In genomic region chrII:5336660-5337494, ce11 we compare ENCODE assay signal across 5 worm cellular contexts.
A peak's percentile ranks its signal among the peaks of the same experiment; 100 is the strongest.
TF ChIP-seq lines count a peak whose summit lies in the region.

No protein-coding gene starts in this region.

TF ChIP-seq in whole organism, L1 larva, 84 proteins besides CTCF, POLR2A, EP300 and RAD21 (continues in another document):
- TF ChIP-seq egl-27 (tag; optimal IDR thresholded peaks at IDR 0.05; lab: Kevin White, UChicago) (no peak), alr-1 (tag; optimal IDR thresholded peaks at IDR 0.05; lab: Kevin White, UChicago; ENCODE audit: borderline replicate concordance) (no peak), nhr-237 (tag; optimal IDR thresholded peaks at IDR 0.05; lab: Kevin White, UChicago) (peak; percentile 10), aha-1 (tag; optimal IDR thresholded peaks at IDR 0.05; lab: Kevin White, UChicago) (no peak), nhr-84 (tag; optimal IDR thresholded peaks at IDR 0.05; lab: Kevin White, UChicago) (no peak), hpl-2 (GFP tag; optimal IDR thresholded peaks at IDR 0.05; lab: Kevin White, UChicago) (no peak), dsc-1 (tag; optimal IDR thresholded peaks at IDR 0.05; lab: Kevin White, UChicago) (peak; percentile 46), snu-23 (GFP tag; optimal IDR thresholded peaks at IDR 0.05; lab: Kevin White, UChicago) (peak; percentile 85), C34B4.2 (tag; optimal IDR thresholded peaks at IDR 0.05; lab: Kevin White, UChicago) (no peak), lin-39 (tag; optimal IDR thresholded peaks at IDR 0.05; lab: Kevin White, UChicago) (peak; percentile 20), sox-4 (tag; optimal IDR thresholded peaks at IDR 0.05; lab: Kevin White, UChicago) (no peak), nhr-20 (tag; optimal IDR thresholded peaks at IDR 0.05; lab: Kevin White, UChicago) (peak; percentile 85), elt-3 (tag; optimal IDR thresholded peaks at IDR 0.05; lab: Kevin White, UChicago) (peak in 2 of 6 experiments; percentile 12 to 55), sptf-1 (tag; optimal IDR thresholded peaks at IDR 0.05; lab: Kevin White, UChicago) (no peak), lin-13 (GFP tag; optimal IDR thresholded peaks at IDR 0.05; lab: Kevin White, UChicago) (no peak), mep-1 (tag; optimal IDR thresholded peaks at IDR 0.05; lab: Kevin White, UChicago) (peak; percentile 80), hlh-17 (GFP tag; optimal IDR thresholded peaks at IDR 0.05; lab: Kevin White, UChicago; ENCODE audit: borderline replicate concordance) (no peak), lin-14 (GFP tag; optimal IDR thresholded peaks at IDR 0.05; lab: Kevin White, UChicago) (peak; percentile 92)

TF ChIP-seq in whole organism, L3 larva, 47 proteins besides CTCF, POLR2A, EP300 and RAD21 (continues in another document):
- peak; percentile 69 for TF ChIP-seq nhr-76 (tag; optimal IDR thresholded peaks at IDR 0.05; lab: Kevin White, UChicago)
- peak; percentile 59 for TF ChIP-seq snpc-4 (tag; optimal IDR thresholded peaks at IDR 0.05; lab: Kevin White, UChicago)
- TF ChIP-seq ZK546.5 (tag; optimal IDR thresholded peaks at IDR 0.05; lab: Kevin White, UChicago), result no peak
- peak; percentile 81 for TF ChIP-seq nfya-1 (tag; optimal IDR thresholded peaks at IDR 0.05; lab: Kevin White, UChicago; ENCODE audit: insufficient read depth)
- TF ChIP-seq R02D3.7 (tag; optimal IDR thresholded peaks at IDR 0.05; lab: Kevin White, UChicago), result no peak
- TF ChIP-seq pqm-1 (tag; optimal IDR thresholded peaks at IDR 0.05; lab: Kevin White, UChicago), result peak; percentile 9
- peak; percentile 39 for TF ChIP-seq nhr-11 (tag; optimal IDR thresholded peaks at IDR 0.05; lab: Kevin White, UChicago)
- TF ChIP-seq lin-39 (tag; optimal IDR thresholded peaks at IDR 0.05; lab: Kevin White, UChicago), result peak; percentile 45
- peak; percentile 97 for TF ChIP-seq jun-1 (tag; optimal IDR thresholded peaks at IDR 0.05; lab: Kevin White, UChicago)
- peak; percentile 98 for TF ChIP-seq pha-4 (tag; optimal IDR thresholded peaks at IDR 0.05; lab: Kevin White, UChicago)
- TF ChIP-seq hmg-11 (tag; optimal IDR thresholded peaks at IDR 0.05; lab: Kevin White, UChicago), result peak; percentile 56
- TF ChIP-seq tbx-2 (tag; optimal IDR thresholded peaks at IDR 0.05; lab: Kevin White, UChicago), result peak; percentile 31
- no peak for TF ChIP-seq skn-1 (tag; optimal IDR thresholded peaks at IDR 0.05; lab: Kevin White, UChicago)
- TF ChIP-seq egl-27 (tag; optimal IDR thresholded peaks at IDR 0.05; lab: Kevin White, UChicago), result peak; percentile 12
- TF ChIP-seq unc-62 (GFP tag; optimal IDR thresholded peaks at IDR 0.05; lab: Kevin White, UChicago), result peak; percentile 29
- TF ChIP-seq sea-2 (GFP tag; optimal IDR thresholded peaks at IDR 0.05; lab: Kevin White, UChicago), result no peak
- TF ChIP-seq elt-1 (tag; optimal IDR thresholded peaks at IDR 0.05; lab: Kevin White, UChicago), result no peak
- peak; percentile 61 for TF ChIP-seq ceh-28 (tag; optimal IDR thresholded peaks at IDR 0.05; lab: Kevin White, UChicago)
- TF ChIP-seq lin-15B (tag; optimal IDR thresholded peaks at IDR 0.05; lab: Kevin White, UChicago), result peak; percentile 56

TF ChIP-seq in whole organism, early embryonic, 17 proteins besides CTCF, POLR2A, EP300 and RAD21:
- TF ChIP-seq ceh-36 (tag; optimal IDR thresholded peaks at IDR 0.05; lab: Kevin White, UChicago), result no peak
- TF ChIP-seq hmg-4 (GFP tag; optimal IDR thresholded peaks at IDR 0.05; lab: Kevin White, UChicago), result peak; percentile 13
TF ChIP-seq in whole organism, early embryonic: peak in this region for 1.

TF ChIP-seq in whole organism, midembryonic, 9 proteins besides CTCF, POLR2A, EP300 and RAD21:
- TF ChIP-seq cog-1 (tag; optimal IDR thresholded peaks at IDR 0.05; lab: Kevin White, UChicago), result peak; percentile 18
- TF ChIP-seq ztf-23 (GFP tag; IDR thresholded peaks at IDR 0.05; lab: Robert Waterston, UW), result no peak
- no peak for TF ChIP-seq klf-2 (GFP tag; conservative IDR thresholded peaks at IDR 0.05; lab: Robert Waterston, UW)

TF ChIP-seq in whole organism, young adult, 124 proteins besides CTCF, POLR2A, EP300 and RAD21 (continues in another document):
- no peak for TF ChIP-seq hlh-26 (GFP tag; conservative IDR thresholded peaks at IDR 0.05; lab: Robert Waterston, UW)
- TF ChIP-seq nhr-179 (tag; optimal IDR thresholded peaks at IDR 0.05; lab: Kevin White, UChicago), result no peak
- no peak for TF ChIP-seq bed-1 (GFP tag; IDR thresholded peaks at IDR 0.05; lab: Robert Waterston, UW)
- TF ChIP-seq sdz-38 (tag; optimal IDR thresholded peaks at IDR 0.05; lab: Kevin White, UChicago), result no peak
- TF ChIP-seq lin-40 (tag; optimal IDR thresholded peaks at IDR 0.05; lab: Kevin White, UChicago), result peak; percentile 67
- TF ChIP-seq rcor-1 (GFP tag; IDR thresholded peaks at IDR 0.05; lab: Robert Waterston, UW), result no peak
- TF ChIP-seq atf-7 (tag; optimal IDR thresholded peaks at IDR 0.05; lab: Kevin White, UChicago), result peak; percentile 27
- TF ChIP-seq B0336.3 (GFP tag; IDR thresholded peaks at IDR 0.05; lab: Robert Waterston, UW), result 0 out of 2 replicates have a peak, but pooled peaks have one; percentile 36
- TF ChIP-seq ZK185.1 (tag; optimal IDR thresholded peaks at IDR 0.05; lab: Kevin White, UChicago; ENCODE audit: poor library complexity, severe bottlenecking), result peak; percentile 45
- no peak for TF ChIP-seq snpc-1.1 (tag; optimal IDR thresholded peaks at IDR 0.05; lab: Kevin White, UChicago; ENCODE audit: insufficient read depth)
- 0 out of 2 replicates have a peak, but pooled peaks have one; percentile 44 for TF ChIP-seq lin-26 (GFP tag; IDR thresholded peaks at IDR 0.05; lab: Robert Waterston, UW)
- TF ChIP-seq ztf-3 (GFP tag; optimal IDR thresholded peaks at IDR 0.05; lab: Kevin White, UChicago), result no peak
- TF ChIP-seq lin-35 (GFP tag; optimal IDR thresholded peaks at IDR 0.05; lab: Kevin White, UChicago), result peak in 1 of 3 experiments; percentile 40
- TF ChIP-seq nhr-120 (GFP tag; IDR thresholded peaks at IDR 0.05; lab: Robert Waterston, UW), result no peak
- TF ChIP-seq tbx-9 (tag; optimal IDR thresholded peaks at IDR 0.05; lab: Kevin White, UChicago; ENCODE audit: borderline replicate concordance), result no peak
- no peak for TF ChIP-seq snpc-1.3 (tag; optimal IDR thresholded peaks at IDR 0.05; lab: Kevin White, UChicago; ENCODE audit: insufficient read depth)
- TF ChIP-seq let-526 (GFP tag; IDR thresholded peaks at IDR 0.05; lab: Robert Waterston, UW), result no peak
- TF ChIP-seq B0035.1 (tag; optimal IDR thresholded peaks at IDR 0.05; lab: Kevin White, UChicago), result no peak
- TF ChIP-seq tbp1 (GFP tag; optimal IDR thresholded peaks at IDR 0.05; lab: Kevin White, UChicago), result peak; percentile 21
- TF ChIP-seq unc-62 (GFP tag; optimal IDR thresholded peaks at IDR 0.05; lab: Kevin White, UChicago), result peak; percentile 54
- peak; percentile 22 for TF ChIP-seq efl-1 (GFP tag; optimal IDR thresholded peaks at IDR 0.05; lab: Kevin White, UChicago)
- TF ChIP-seq aptf-3 (GFP tag; IDR thresholded peaks at IDR 0.05; lab: Robert Waterston, UW), result no peak
- TF ChIP-seq K11D2.4 (GFP tag; IDR thresholded peaks at IDR 0.05; lab: Robert Waterston, UW), result peak; percentile 66
- TF ChIP-seq nfya-1 (tag; optimal IDR thresholded peaks at IDR 0.05; lab: Kevin White, UChicago; ENCODE audit: borderline replicate concordance, insufficient read depth), result no peak
- 0 out of 2 replicates have a peak, but pooled peaks have one; percentile 13 for TF ChIP-seq ceh-100 (GFP tag; IDR thresholded peaks at IDR 0.05; lab: Robert Waterston, UW)
- TF ChIP-seq lin-54 (GFP tag; optimal IDR thresholded peaks at IDR 0.05; lab: Kevin White, UChicago), result peak; percentile 30
- TF ChIP-seq F37B4.10 (GFP tag; IDR thresholded peaks at IDR 0.05; lab: Robert Waterston, UW), result no peak
- TF ChIP-seq ceh-91 (GFP tag; IDR thresholded peaks at IDR 0.05; lab: Robert Waterston, UW), result no peak
- TF ChIP-seq ccch-3 (GFP tag; optimal IDR thresholded peaks at IDR 0.05; lab: Kevin White, UChicago), result no peak
- no peak for TF ChIP-seq ekl-4 (GFP tag; IDR thresholded peaks at IDR 0.05; lab: Robert Waterston, UW)
- no peak for TF ChIP-seq lir-1 (GFP tag; conservative IDR thresholded peaks at IDR 0.05; lab: Robert Waterston, UW)
- no peak for TF ChIP-seq F55B11.4 (tag; optimal IDR thresholded peaks at IDR 0.05; lab: Kevin White, UChicago; ENCODE audit: borderline replicate concordance, insufficient read depth)
- no peak for TF ChIP-seq madf-6 (GFP tag; IDR thresholded peaks at IDR 0.05; lab: Robert Waterston, UW)
- TF ChIP-seq pbrm-1 (GFP tag; IDR thresholded peaks at IDR 0.05; lab: Robert Waterston, UW), result peak; percentile 43; the same call in 1 of the 2 replicates
- peak; percentile 40; the same call in 1 of the 2 replicates for TF ChIP-seq dox-1 (GFP tag; IDR thresholded peaks at IDR 0.05; lab: Robert Waterston, UW)
- 0 out of 2 replicates have a peak, but pooled peaks have one; percentile 43 for TF ChIP-seq ceh-40 (GFP tag; IDR thresholded peaks at IDR 0.05; lab: Robert Waterston, UW)
- peak; percentile 40; the same call in 1 of the 2 replicates for TF ChIP-seq mcd-1 (GFP tag; IDR thresholded peaks at IDR 0.05; lab: Robert Waterston, UW)
- no peak for TF ChIP-seq snpc-4 (GFP tag; optimal IDR thresholded peaks at IDR 0.05; lab: Kevin White, UChicago)
- peak in 2 of 4 experiments; percentile 3 to 34 for TF ChIP-seq snpc-4 (tag; optimal IDR thresholded peaks at IDR 0.05; lab: Kevin White, UChicago)
- no peak for TF ChIP-seq dpl-1 (GFP tag; optimal IDR thresholded peaks at IDR 0.05; lab: Kevin White, UChicago)
- TF ChIP-seq die-1 (tag; optimal IDR thresholded peaks at IDR 0.05; lab: Kevin White, UChicago), result peak; percentile 5
- no peak for TF ChIP-seq ama-1 (optimal IDR thresholded peaks at IDR 0.05; lab: Kevin White, UChicago)
- TF ChIP-seq ama-1 (GFP tag; optimal IDR thresholded peaks at IDR 0.05; lab: Kevin White, UChicago), result no peak
- no peak for TF ChIP-seq let-607 (tag; optimal IDR thresholded peaks at IDR 0.05; lab: Kevin White, UChicago)
- peak; percentile 81 for TF ChIP-seq hmg-1.2 (GFP tag; IDR thresholded peaks at IDR 0.05; lab: Robert Waterston, UW)
- TF ChIP-seq hmg-20 (GFP tag; IDR thresholded peaks at IDR 0.05; lab: Robert Waterston, UW), result no peak
- TF ChIP-seq hlh-12 (tag; optimal IDR thresholded peaks at IDR 0.05; lab: Kevin White, UChicago), result no peak
- TF ChIP-seq egl-44 (GFP tag; IDR thresholded peaks at IDR 0.05; lab: Robert Waterston, UW), result no peak
- TF ChIP-seq nhr-80 (tag; optimal IDR thresholded peaks at IDR 0.05; lab: Kevin White, UChicago), result peak; percentile 32
- TF ChIP-seq cebp-1 (GFP tag; IDR thresholded peaks at IDR 0.05; lab: Robert Waterston, UW), result no peak
- peak; percentile 69 for TF ChIP-seq cebp-1 (tag; optimal IDR thresholded peaks at IDR 0.05; lab: Kevin White, UChicago)
- peak; percentile 12 for TF ChIP-seq attf-5 (GFP tag; optimal IDR thresholded peaks at IDR 0.05; lab: Kevin White, UChicago)

Comparison
In these comparisons a context has a peak if more than half of its experiments do, and no peak if none do; other contexts are left out.
1. Of the 8 proteins assayed by ChIP-seq in both whole organism, young adult and whole organism, L1 larva: peak only in whole organism, young adult: unc-62; only in whole organism, L1 larva: ama-1, dpl-1, nhr-90 and unc-130; in both: efl-1; in neither: 0; mixed calls (peak in some experiments, not most) for 2.